Fruit fly (Drosophila melanogaster) whole organism, wandering third instar larva: ENCODE measurements around the gene Taf3.

Experiments
- Abd-B ChIP-seq: fragments of >200 bp; optimal IDR thresholded peaks from 2 replicates; lab custom pipeline; 2017; ENCODE audit warnings: missing biosample characterization, missing genetic modification characterization
- CG32264 ChIP-seq: fragments of 200-800 bp; sonication (Bioruptor generic); optimal IDR thresholded peaks from 2 replicates; lab custom pipeline; 2016; ENCODE audit warnings: missing biosample characterization, missing genetic modification characterization
- CG9705 ChIP-seq: fragments of 200-800 bp; sonication (Bioruptor generic); optimal IDR thresholded peaks from 2 replicates; lab custom pipeline; 2018; ENCODE audit warnings: missing biosample characterization, mild to moderate bottlenecking, missing genetic modification characterization
- CrebA ChIP-seq: fragments of 200-800 bp; sonication (Bioruptor generic); optimal IDR thresholded peaks from 2 replicates; lab custom pipeline; 2016; ENCODE audit warnings: missing biosample characterization, mild to moderate bottlenecking, missing genetic modification characterization, borderline replicate concordance
- Dfd ChIP-seq: fragments of >200 bp; optimal IDR thresholded peaks from 2 replicates; lab custom pipeline; 2017; ENCODE audit warnings: missing biosample characterization, missing genetic modification characterization
- Dif ChIP-seq: fragments of 200-275, 200-300 bp; sonication (Bioruptor generic); optimal IDR thresholded peaks from 2 replicates; lab custom pipeline; 2018; ENCODE audit warnings: missing biosample characterization, missing genetic modification characterization; ENCODE audit not compliant: partially characterized antibody
- GATAd ChIP-seq: sonication (Bioruptor generic); optimal IDR thresholded peaks from 2 replicates; lab custom pipeline; 2016; ENCODE audit warnings: missing biosample characterization, missing genetic modification characterization
- HLH106 ChIP-seq: fragments of 200-800 bp; optimal IDR thresholded peaks from 3 replicates; lab custom pipeline; 2019; ENCODE audit warnings: missing biosample characterization, mild to moderate bottlenecking, missing genetic modification characterization, moderate library complexity
- Hnf4 ChIP-seq: fragments of 200-800 bp; sonication (Bioruptor generic); optimal IDR thresholded peaks from 2 replicates; lab custom pipeline; 2016; ENCODE audit warnings: missing biosample characterization, mild to moderate bottlenecking, missing genetic modification characterization
- Hr78 ChIP-seq: fragments of >200 bp; optimal IDR thresholded peaks from 2 replicates; lab custom pipeline; 2017; ENCODE audit warnings: missing biosample characterization, missing genetic modification characterization
- Hr83 ChIP-seq: fragments of 200-300 bp; sonication (Bioruptor generic); optimal IDR thresholded peaks from 2 replicates; lab custom pipeline; 2016; ENCODE audit warnings: missing biosample characterization, mild to moderate bottlenecking, missing genetic modification characterization, moderate library complexity; ENCODE audit not compliant: poor library complexity, severe bottlenecking
- Jra ChIP-seq: sonication (Bioruptor generic); optimal IDR thresholded peaks from 2 replicates; lab custom pipeline; 2016; ENCODE audit warnings: missing biosample characterization, missing genetic modification characterization
- Mio ChIP-seq: sonication (Bioruptor generic); optimal IDR thresholded peaks from 2 replicates; lab custom pipeline; 2016; ENCODE audit warnings: missing biosample characterization, missing genetic modification characterization
- Myc ChIP-seq: fragments of >200 bp; optimal IDR thresholded peaks from 2 replicates; lab custom pipeline; 2017
- N ChIP-seq: fragments of >200 bp; optimal IDR thresholded peaks from 2 replicates; lab custom pipeline; 2018; ENCODE audit warnings: missing biosample characterization, missing external identifiers, missing genetic modification characterization
- OdsH ChIP-seq: fragments of 200-800 bp; sonication (Bioruptor generic); optimal IDR thresholded peaks from 2 replicates; lab custom pipeline; 2016; ENCODE audit warnings: missing biosample characterization, mild to moderate bottlenecking, missing genetic modification characterization
- Rel ChIP-seq, 2 experiments: fragments of 200-800 bp; sonication (Bioruptor generic) in 1 of 2; optimal IDR thresholded peaks; 2 replicates in 1 of 2; 3 replicates in 1 of 2; lab custom pipeline; 2016 to 2019; ENCODE audit warnings: mild to moderate bottlenecking in 2 of 2, missing biosample characterization in 2 of 2, missing genetic modification characterization in 2 of 2, moderate library complexity in 1 of 2
- Sp1 ChIP-seq: fragments of 200-800 bp; sonication (Bioruptor generic); optimal IDR thresholded peaks from 3 replicates; lab custom pipeline; 2019; ENCODE audit warnings: missing biosample characterization, mild to moderate bottlenecking, missing genetic modification characterization, moderate library complexity
- Vsx2 ChIP-seq: fragments of 200-300, 225-300 bp; sonication (Bioruptor generic); optimal IDR thresholded peaks from 2 replicates; lab custom pipeline; 2018; ENCODE audit warnings: missing biosample characterization, missing genetic modification characterization; ENCODE audit not compliant: partially characterized antibody
- br ChIP-seq: fragments of 200-800 bp; sonication (Bioruptor generic); optimal IDR thresholded peaks from 2 replicates; lab custom pipeline; 2016; ENCODE audit warnings: missing biosample characterization, missing genetic modification characterization
- brk ChIP-seq: fragments of 200-800 bp; sonication (Bioruptor generic); optimal IDR thresholded peaks from 2 replicates; lab custom pipeline; 2016; ENCODE audit warnings: missing biosample characterization, mild to moderate bottlenecking, missing genetic modification characterization
- dl ChIP-seq, 2 experiments: fragments of 175-275, 200-275 bp in 1 of 2; fragments of 200-275 bp in 1 of 2; sonication (Bioruptor generic); optimal IDR thresholded peaks; lab custom pipeline; 2018; ENCODE audit warnings: mild to moderate bottlenecking in 2 of 2, missing biosample characterization in 2 of 2, missing genetic modification characterization in 2 of 2, moderate library complexity in 2 of 2; ENCODE audit not compliant: partially characterized antibody in 2 of 2, insufficient read depth in 1 of 2
- dmrt93B ChIP-seq: fragments of 200-800 bp; sonication (Bioruptor generic); optimal IDR thresholded peaks from 2 replicates; lab custom pipeline; 2018; ENCODE audit warnings: missing biosample characterization, mild to moderate bottlenecking, missing genetic modification characterization
- dsf ChIP-seq: sonication (Bioruptor generic); optimal IDR thresholded peaks from 2 replicates; lab custom pipeline; 2016; ENCODE audit warnings: missing biosample characterization, missing genetic modification characterization, borderline replicate concordance
- ey ChIP-seq: fragments of 200-800 bp; sonication (Bioruptor generic); optimal IDR thresholded peaks from 2 replicates; lab custom pipeline; 2016; ENCODE audit warnings: missing biosample characterization, missing genetic modification characterization
- foxo ChIP-seq, 2 experiments: fragments of 200-800 bp; sonication (Bioruptor generic); optimal IDR thresholded peaks; 2 replicates in 1 of 2; 3 replicates in 1 of 2; lab custom pipeline; 2016 to 2017; ENCODE audit warnings: missing biosample characterization in 2 of 2, missing genetic modification characterization in 2 of 2
- fru ChIP-seq: fragments of 200-800 bp; sonication (Bioruptor generic); optimal IDR thresholded peaks from 3 replicates; lab custom pipeline; 2016; ENCODE audit warnings: missing biosample characterization, mild to moderate bottlenecking, missing genetic modification characterization
- h ChIP-seq: fragments of 200-800 bp; sonication (Bioruptor generic); optimal IDR thresholded peaks from 3 replicates; lab custom pipeline; 2016; ENCODE audit warnings: missing biosample characterization, mild to moderate bottlenecking, missing genetic modification characterization
- jim ChIP-seq: fragments of 175-275, 200-325 bp; sonication (Bioruptor generic); optimal IDR thresholded peaks from 2 replicates; lab custom pipeline; 2016; ENCODE audit warnings: missing biosample characterization, mild to moderate bottlenecking, missing genetic modification characterization
- lola ChIP-seq: fragments of >200 bp; optimal IDR thresholded peaks from 2 replicates; lab custom pipeline; 2017; ENCODE audit warnings: missing biosample characterization, missing genetic modification characterization
- pan ChIP-seq: fragments of >200 bp; optimal IDR thresholded peaks from 2 replicates; lab custom pipeline; 2017
- psq ChIP-seq: fragments of 200-800 bp; sonication (Bioruptor generic); optimal IDR thresholded peaks from 3 replicates; lab custom pipeline; 2017; ENCODE audit warnings: missing biosample characterization, mild to moderate bottlenecking, missing genetic modification characterization, moderate library complexity
- rgr ChIP-seq: fragments of 200-800 bp; sonication (Bioruptor generic); optimal IDR thresholded peaks from 3 replicates; lab custom pipeline; 2016; ENCODE audit warnings: missing biosample characterization, mild to moderate bottlenecking, missing genetic modification characterization
- sage ChIP-seq: fragments of 200-800 bp; sonication (Bioruptor generic); optimal IDR thresholded peaks from 2 replicates; lab custom pipeline; 2016; ENCODE audit warnings: missing biosample characterization, mild to moderate bottlenecking, missing genetic modification characterization
- sv ChIP-seq: fragments of 200-800 bp; sonication (Bioruptor generic); optimal IDR thresholded peaks from 3 replicates; lab custom pipeline; 2016; ENCODE audit warnings: missing biosample characterization, missing genetic modification characterization
- tai ChIP-seq: sonication (Bioruptor generic); optimal IDR thresholded peaks from 2 replicates; lab custom pipeline; 2016; ENCODE audit warnings: missing biosample characterization, missing genetic modification characterization
- usp ChIP-seq: fragments of >200 bp; optimal IDR thresholded peaks from 2 replicates; lab custom pipeline; 2017; ENCODE audit warnings: missing biosample characterization, missing genetic modification characterization
- woc ChIP-seq: sonication (Bioruptor generic); optimal IDR thresholded peaks from 2 replicates; lab custom pipeline; 2016; ENCODE audit warnings: missing biosample characterization, mild to moderate bottlenecking, missing genetic modification characterization

Taf3 gene

DNA sequence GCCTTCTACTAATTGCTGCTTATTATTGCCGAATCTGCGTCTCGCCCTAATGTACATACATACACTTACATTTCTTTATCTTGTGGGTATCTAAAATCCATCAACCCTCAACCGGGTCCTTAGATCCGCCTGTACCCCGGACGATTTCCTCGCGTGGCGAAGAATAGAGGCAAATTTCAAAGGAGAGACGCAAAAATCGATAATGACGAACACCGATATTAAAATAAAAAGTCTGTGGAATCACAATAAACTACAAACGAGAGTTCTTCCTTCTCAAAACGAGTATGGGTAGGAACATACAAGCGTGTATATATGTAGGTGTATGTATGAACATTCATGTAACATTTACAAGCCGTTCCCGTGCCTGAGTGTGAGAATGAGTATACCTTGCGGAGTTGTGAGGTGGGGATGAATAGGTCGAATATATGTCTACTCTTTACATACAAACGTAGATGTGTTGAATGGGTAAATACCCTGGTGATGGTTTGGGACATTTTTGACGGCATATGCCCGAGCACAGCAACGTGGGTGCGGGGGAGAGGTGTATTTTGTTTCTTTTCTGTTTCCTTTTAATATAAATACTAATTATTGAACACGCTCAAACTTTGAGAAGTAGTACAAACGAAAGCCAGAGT, 39.5 kb upstream of the Taf3 start:
- TF ChIP-seq foxo (GFP tag; optimal IDR thresholded peaks at IDR 0.05; lab: Kevin White, UChicago) (no peak), dl (GFP tag; optimal IDR thresholded peaks at IDR 0.05; lab: Kevin White, UChicago; ENCODE audit: insufficient read depth in 1 of 2, partially characterized antibody in 2 of 2) (no peak), OdsH (GFP tag; lab: Kevin White, UChicago) (no peak), br (GFP tag; lab: Kevin White, UChicago) (no peak), Myc (lab: Kevin White, UChicago) (no peak), dmrt93B (GFP tag; lab: Kevin White, UChicago) (no peak), ey (GFP tag; lab: Kevin White, UChicago) (no peak), rgr (GFP tag; lab: Kevin White, UChicago) (no peak), GATAd (GFP tag; lab: Kevin White, UChicago) (no peak), sv (GFP tag; lab: Kevin White, UChicago) (no peak), HLH106 (no peak), pan (lab: Kevin White, UChicago) (no peak), Sp1 (GFP tag; lab: Kevin White, UChicago) (no peak), sage (GFP tag; lab: Kevin White, UChicago) (no peak), Rel (GFP tag; optimal IDR thresholded peaks at IDR 0.05; lab: Kevin White, UChicago) (no peak), Rel (tag; optimal IDR thresholded peaks at IDR 0.05; lab: Kevin White, UChicago) (no peak), Dif (GFP tag; lab: Kevin White, UChicago) (no peak), fru (GFP tag; lab: Kevin White, UChicago) (no peak), Hr78 (no peak)

DNA sequence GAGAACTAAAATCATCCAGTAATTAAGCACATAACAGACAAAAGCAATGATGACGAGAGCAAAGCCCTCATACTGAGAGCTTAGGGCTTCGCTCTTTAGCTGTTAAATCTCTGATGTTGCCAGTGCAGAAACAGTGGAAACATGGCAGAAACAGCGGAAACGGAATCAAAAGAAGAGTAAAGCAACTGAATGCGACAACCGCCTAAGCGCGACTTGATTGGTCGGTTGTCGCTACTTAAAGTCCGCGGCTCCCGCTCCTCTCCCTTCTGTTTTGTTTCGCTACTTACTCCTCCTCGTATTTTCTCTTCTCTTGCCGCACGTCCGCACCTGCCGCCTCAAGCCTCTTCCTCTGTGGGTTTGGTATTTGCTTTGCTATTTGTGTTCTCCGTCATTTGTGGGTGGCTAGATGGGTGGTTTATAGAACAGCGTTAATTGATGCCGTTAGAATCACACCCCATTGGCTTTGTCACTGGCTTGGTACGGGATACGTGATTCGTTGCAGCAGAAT, 38.5 kb upstream of the Taf3 start:
- TF ChIP-seq psq (GFP tag; lab: Kevin White, UChicago) (peak; percentile 51), Dif (GFP tag; lab: Kevin White, UChicago) (peak; percentile 41), Sp1 (GFP tag; lab: Kevin White, UChicago) (no peak)

- TF ChIP-seq Dif (GFP tag; lab: Kevin White, UChicago), result peak; percentile 6
- TF ChIP-seq Abd-B (GFP tag; lab: Kevin White, UChicago), result no peak
- TF ChIP-seq fru (GFP tag; lab: Kevin White, UChicago), result no peak
Measured at dm6 chr4:502510-503087, 36.0 kb upstream of the Taf3 start.

dm6 chr4:501479-501993, 34.9 kb upstream of the Taf3 start, which contains the start of gene zfh2:
zfh2 (plus strand) TSS chr4:501810.
- no peak for TF ChIP-seq h (GFP tag; lab: Kevin White, UChicago)
- TF ChIP-seq Dfd (GFP tag; lab: Kevin White, UChicago), result no peak
- no peak for TF ChIP-seq dmrt93B (GFP tag; lab: Kevin White, UChicago)
- no peak for TF ChIP-seq N (GFP tag; lab: Kevin White, UChicago)
- TF ChIP-seq Hr83 (GFP tag; lab: Kevin White, UChicago), result no peak
- no peak for TF ChIP-seq Abd-B (GFP tag; lab: Kevin White, UChicago)
- TF ChIP-seq tai (GFP tag; lab: Kevin White, UChicago), result no peak
- TF ChIP-seq jim (GFP tag; lab: Kevin White, UChicago), result no peak
- TF ChIP-seq pan (lab: Kevin White, UChicago), result no peak
- TF ChIP-seq dl (GFP tag; optimal IDR thresholded peaks at IDR 0.05; lab: Kevin White, UChicago; ENCODE audit: insufficient read depth in 1 of 2, partially characterized antibody in 2 of 2), result peak; percentile 78 to 87
- peak; percentile 25 for TF ChIP-seq OdsH (GFP tag; lab: Kevin White, UChicago)
- TF ChIP-seq Myc (lab: Kevin White, UChicago), result no peak
- TF ChIP-seq brk (GFP tag; lab: Kevin White, UChicago), result peak; percentile 35
- TF ChIP-seq foxo (GFP tag; optimal IDR thresholded peaks at IDR 0.05; lab: Kevin White, UChicago), result no peak
- TF ChIP-seq Sp1 (GFP tag; lab: Kevin White, UChicago), result peak; percentile 2
- TF ChIP-seq ey (GFP tag; lab: Kevin White, UChicago), result no peak
- TF ChIP-seq Dif (GFP tag; lab: Kevin White, UChicago), result peak; percentile 83
- peak; percentile 88 for TF ChIP-seq fru (GFP tag; lab: Kevin White, UChicago)
- TF ChIP-seq CrebA (GFP tag; lab: Kevin White, UChicago), result peak; percentile 52
- peak; percentile 94 for TF ChIP-seq Vsx2 (GFP tag; lab: Kevin White, UChicago)
- TF ChIP-seq Hnf4 (GFP tag; lab: Kevin White, UChicago), result peak; percentile 4
- TF ChIP-seq Jra, result peak; percentile 71
- no peak for TF ChIP-seq Mio (GFP tag; lab: Kevin White, UChicago)
- no peak for TF ChIP-seq CG9705
- no peak for TF ChIP-seq psq (GFP tag; lab: Kevin White, UChicago)
- no peak for TF ChIP-seq dsf (GFP tag; lab: Kevin White, UChicago)
- TF ChIP-seq lola (GFP tag; lab: Kevin White, UChicago), result no peak
- no peak for TF ChIP-seq br (GFP tag; lab: Kevin White, UChicago)
- no peak for TF ChIP-seq Hr78
- peak; percentile 16 for TF ChIP-seq rgr (GFP tag; lab: Kevin White, UChicago)
- TF ChIP-seq usp, result no peak
- no peak for TF ChIP-seq GATAd (GFP tag; lab: Kevin White, UChicago)
- TF ChIP-seq HLH106, result no peak
- TF ChIP-seq woc, result no peak
- TF ChIP-seq CG32264 (GFP tag; lab: Kevin White, UChicago), result no peak
